Worm (Caenorhabditis elegans) whole organism, early embryonic: Measurements from ENCODE around the gene srh-194.

Experiments used
- B0310.2 ChIP-seq: sonication (generic microtip); optimal IDR thresholded peaks from 2 replicates; lab custom pipeline; 2016; ENCODE audit warnings: mild to moderate bottlenecking, missing genetic modification characterization, missing compliant biosample characterization
- aly-1 ChIP-seq: sonication (generic microtip); optimal IDR thresholded peaks from 2 replicates; lab custom pipeline; 2016; ENCODE audit warnings: missing genetic modification characterization, missing compliant biosample characterization
- ama-1 ChIP-seq: fragments of 150-350 bp; optimal IDR thresholded peaks from 2 replicates; lab custom pipeline; 2014
- ceh-13 ChIP-seq: fragments of 200-800 bp; sonication (Bioruptor generic); optimal IDR thresholded peaks from 2 replicates; lab custom pipeline; 2018; ENCODE audit warnings: mild to moderate bottlenecking, missing genetic modification characterization, missing compliant biosample characterization
- ceh-36 ChIP-seq: sonication (generic microtip); optimal IDR thresholded peaks from 2 replicates; lab custom pipeline; 2016; ENCODE audit warnings: missing genetic modification characterization, inconsistent platforms, missing compliant biosample characterization
- ets-7 ChIP-seq: sonication (generic microtip); optimal IDR thresholded peaks from 2 replicates; lab custom pipeline; 2016; ENCODE audit warnings: missing genotype, missing genetic modification characterization, missing compliant biosample characterization
- flt-1 ChIP-seq: fragments of 200-800 bp; sonication (Bioruptor generic); IDR thresholded peaks from 2 replicates; pipeline ENCODE4 v1.3.6; 2022; ENCODE audit warnings: missing genetic modification characterization, missing compliant biosample characterization
- hmbx-1 ChIP-seq: sonication (generic microtip); optimal IDR thresholded peaks from 2 replicates; lab custom pipeline; 2016; ENCODE audit warnings: mild to moderate bottlenecking, missing genetic modification characterization, missing compliant biosample characterization
- hmg-4 ChIP-seq: fragments of 200-800 bp; sonication (Bioruptor generic); optimal IDR thresholded peaks from 2 replicates; lab custom pipeline; 2018; ENCODE audit warnings: mild to moderate bottlenecking, missing genetic modification characterization, missing compliant biosample characterization
- pes-1 ChIP-seq: fragments of 200-800 bp; sonication (Bioruptor generic); IDR thresholded peaks from 2 replicates; pipeline ENCODE4 v1.3.6; 2022; ENCODE audit warnings: missing genetic modification reagents, missing genetic modification characterization, missing compliant biosample characterization
- sea-1 ChIP-seq: fragments of 200-800 bp; sonication (Bioruptor generic); conservative IDR thresholded peaks from 2 replicates; pipeline ENCODE4 v1.3.6; 2022; ENCODE audit warnings: missing genetic modification characterization, missing compliant biosample characterization
- tbx-11 ChIP-seq: fragments of 200-800 bp; sonication (Bioruptor generic); IDR thresholded peaks from 2 replicates; pipeline ENCODE4 v1.3.6; 2022; ENCODE audit warnings: missing genetic modification characterization, missing compliant biosample characterization
- tra-4 ChIP-seq: sonication (generic microtip); optimal IDR thresholded peaks from 2 replicates; lab custom pipeline; 2017; ENCODE audit warnings: missing genetic modification characterization, missing compliant biosample characterization

DNA sequence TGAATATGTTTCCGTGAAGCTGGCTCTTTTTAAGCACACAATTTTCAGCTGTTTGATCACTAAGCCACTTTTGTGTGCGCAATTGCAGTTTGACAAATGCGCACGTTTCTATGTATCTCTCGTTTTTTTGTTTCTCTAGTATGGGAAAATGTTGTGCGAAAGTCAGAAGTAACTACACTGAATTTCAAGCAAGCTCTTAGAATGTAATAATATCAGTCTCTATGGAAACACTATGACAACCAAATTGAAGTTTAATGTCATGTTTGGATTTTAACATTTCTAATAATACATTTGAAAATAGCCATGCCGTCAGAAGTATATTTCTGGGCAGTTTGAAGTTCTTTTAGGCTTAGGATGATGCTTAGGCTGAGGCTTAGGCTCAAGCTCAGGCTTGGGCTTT lies 26.5 kb upstream of the srh-194 start, which contains the start of gene ZC132.9:
- no peak for TF ChIP-seq flt-1 (GFP tag; lab: Robert Waterston, UW)
- TF ChIP-seq ama-1: no peak
- no peak for TF ChIP-seq hmg-4
- no peak for TF ChIP-seq hmbx-1
- no peak for TF ChIP-seq ceh-13 (GFP tag; lab: Kevin White, UChicago)
- no peak for TF ChIP-seq pes-1 (GFP tag; lab: Robert Waterston, UW)
- no peak for TF ChIP-seq ceh-36
- TF ChIP-seq B0310.2 (tag; lab: Kevin White, UChicago): no peak
- no peak for TF ChIP-seq tra-4 (tag; lab: Kevin White, UChicago)
- no peak for TF ChIP-seq tbx-11 (GFP tag; lab: Robert Waterston, UW)
- TF ChIP-seq sea-1 (GFP tag; lab: Robert Waterston, UW): no peak
- TF ChIP-seq ets-7 (tag; lab: Kevin White, UChicago): no peak
- TF ChIP-seq aly-1 (tag; lab: Kevin White, UChicago): no peak
